Fruit fly (Drosophila melanogaster): ENCODE results near the gene CG1529.

The CG1529 gene

dm6 chrX:21042638-21043513, 11.1 kb upstream of the CG1529 start (continued):
- TF ChIP-seq Bdp1 (GFP tag; optimal IDR thresholded peaks at IDR 0.05) (no peak), grn (GFP tag; optimal IDR thresholded peaks at IDR 0.05) (no peak), sr (GFP tag; IDR thresholded peaks at IDR 0.05) (no peak; the same call in 2 of the 3 replicates), CG11456 (GFP tag; IDR thresholded peaks at IDR 0.05) (peak; percentile 80), Nf-YC (tag; optimal IDR thresholded peaks at IDR 0.05) (peak; percentile 85), CG2129 (GFP tag; IDR thresholded peaks at IDR 0.05; ENCODE audit: partially characterized antibody) (no peak), Hsf (GFP tag; optimal IDR thresholded peaks at IDR 0.05) (peak; percentile 32), CG14667 (GFP tag; IDR thresholded peaks at IDR 0.05) (peak; percentile 84), CG31388 (GFP tag; optimal IDR thresholded peaks at IDR 0.05) (peak; percentile 3), sim (GFP tag; IDR thresholded peaks at IDR 0.05) (peak; percentile 55; the same call in 1 of the 2 replicates), Tbp (GFP tag; optimal IDR thresholded peaks at IDR 0.05) (no peak), CG10462 (GFP tag; optimal IDR thresholded peaks at IDR 0.05) (peak; percentile 61), CG17912 (GFP tag; optimal IDR thresholded peaks at IDR 0.05) (no peak), crol (GFP tag; IDR thresholded peaks at IDR 0.05) (peak; percentile 91), Nf-YB (GFP tag; optimal IDR thresholded peaks at IDR 0.05) (peak; percentile 75), CG31224 (GFP tag; IDR thresholded peaks at IDR 0.05) (peak; percentile 75), H2.0 (GFP tag; IDR thresholded peaks at IDR 0.05) (peak; percentile 86), CG5180 (GFP tag; optimal IDR thresholded peaks at IDR 0.05) (peak; percentile 75), Poxn (GFP tag; IDR thresholded peaks at IDR 0.05) (peak; percentile 45; the same call in 1 of the 2 replicates), CG32532 (GFP tag; IDR thresholded peaks at IDR 0.05) (peak; percentile 93), dimm (GFP tag; IDR thresholded peaks at IDR 0.05) (peak; percentile 75), D19A (tag; optimal IDR thresholded peaks at IDR 0.05) (peak; percentile 89), CHES-1-like (GFP tag; optimal IDR thresholded peaks at IDR 0.05) (no peak), CG9215 (GFP tag; IDR thresholded peaks at IDR 0.05) (peak; percentile 69), NC2α (GFP tag; optimal IDR thresholded peaks at IDR 0.05) (no peak), dpn (GFP tag; optimal IDR thresholded peaks at IDR 0.05) (peak in 1 of 2 experiments; percentile 81), az2 (GFP tag; optimal IDR thresholded peaks at IDR 0.05) (peak; percentile 79), CG14965 (GFP tag; optimal IDR thresholded peaks at IDR 0.05; ENCODE audit: borderline replicate concordance) (no peak), Lhr (GFP tag; optimal IDR thresholded peaks at IDR 0.05) (peak; percentile 33), dysf (GFP tag; IDR thresholded peaks at IDR 0.05) (peak; percentile 94), CG18599 (GFP tag; optimal IDR thresholded peaks at IDR 0.05) (peak; percentile 94), ro (GFP tag; IDR thresholded peaks at IDR 0.05) (peak; percentile 62), CG18764 (GFP tag; optimal IDR thresholded peaks at IDR 0.05) (peak; percentile 61), CG10979 (tag; optimal IDR thresholded peaks at IDR 0.05) (peak; percentile 90), gfzf (GFP tag; optimal IDR thresholded peaks at IDR 0.05) (no peak), D19B (GFP tag; optimal IDR thresholded peaks at IDR 0.05) (peak; percentile 68), CG15011 (GFP tag; optimal IDR thresholded peaks at IDR 0.05) (peak; percentile 67), otp (GFP tag; IDR thresholded peaks at IDR 0.05) (peak; percentile 75), HmgD (GFP tag; optimal IDR thresholded peaks at IDR 0.05) (no peak), kni (GFP tag; optimal IDR thresholded peaks at IDR 0.05) (peak; percentile 27), CG43689 (GFP tag; IDR thresholded peaks at IDR 0.05) (peak; percentile 44; the same call in 1 of the 2 replicates), luna (GFP tag; optimal IDR thresholded peaks at IDR 0.05) (no peak), CG13296 (GFP tag; optimal IDR thresholded peaks at IDR 0.05) (peak; percentile 92), CG8765 (GFP tag; IDR thresholded peaks at IDR 0.05) (peak; percentile 67; the same call in 1 of the 2 replicates), yki (optimal IDR thresholded peaks at IDR 0.05) (no peak), sc (optimal IDR thresholded peaks at IDR 0.05) (no peak), sc (GFP tag; optimal IDR thresholded peaks at IDR 0.05) (peak; percentile 68), CG10267 (tag; optimal IDR thresholded peaks at IDR 0.05) (peak; percentile 87), CG9876 (GFP tag; optimal IDR thresholded peaks at IDR 0.05) (no peak), mirr (GFP tag; optimal IDR thresholded peaks at IDR 0.05) (peak; percentile 80)

Data from whole organism, embryonic.